Worm (Caenorhabditis elegans) whole organism, L4/young adult: ENCODE data around the gene F11A5.15.

Source experiments
- W03F9.2 ChIP-seq: fragments of 150-350 bp; optimal IDR thresholded peaks from 2 replicates; lab custom pipeline; 2014; ENCODE audit warnings: missing biosample characterization, missing genetic modification characterization
- dao-5 ChIP-seq: sonication (generic microtip); optimal IDR thresholded peaks from 2 replicates; lab custom pipeline; 2016; ENCODE audit warnings: missing genotype, missing genetic modification characterization, moderate library complexity, missing compliant biosample characterization
- him-1 ChIP-seq: sonication (generic microtip); optimal IDR thresholded peaks from 2 replicates; lab custom pipeline; 2016; ENCODE audit warnings: missing genotype, missing genetic modification reagents, missing genetic modification characterization, missing compliant biosample characterization

Gene F11A5.15

ce11 chrV:16229896-16230295 is 11.5 kb upstream of the F11A5.15 start, which contains the start of the genes F21H7.2 and F21H7.12:
Gene F21H7.2 (minus strand): TSS chrV:16229996.
Gene F21H7.12 (plus strand): TSS chrV:16230165.
- no peak for TF ChIP-seq W03F9.2 (tag; lab: Kevin White, UChicago)
- no peak for TF ChIP-seq dao-5 (tag; lab: Kevin White, UChicago)
- no peak for TF ChIP-seq him-1 (tag; lab: Kevin White, UChicago)

DNA sequence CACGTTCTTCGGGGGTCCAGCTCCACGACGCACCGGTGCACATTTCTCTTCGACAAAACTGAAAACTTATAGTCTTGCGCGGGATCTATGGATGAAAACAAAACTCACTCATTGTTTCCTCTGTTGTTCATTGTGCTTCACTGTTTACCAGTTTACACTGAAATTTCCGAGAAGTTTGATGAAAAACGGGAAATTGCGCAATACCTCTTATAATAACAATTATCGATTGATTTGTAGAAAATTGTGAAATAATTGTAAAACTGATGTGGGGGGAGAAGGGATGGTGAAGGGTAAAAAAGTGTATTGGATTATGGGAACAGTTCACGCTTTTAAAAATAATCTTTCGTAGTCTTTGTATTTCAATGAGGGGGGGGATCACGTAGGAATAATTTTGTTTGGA is 11.0 kb upstream of the F11A5.15 start:
- TF ChIP-seq him-1 (tag; lab: Kevin White, UChicago) (no peak), dao-5 (tag; lab: Kevin White, UChicago) (no peak), W03F9.2 (tag; lab: Kevin White, UChicago) (no peak)

ce11 chrV:16226581-16226980 is 8.2 kb upstream of the F11A5.15 start, which contains the start of gene F11A5.13:
Gene F11A5.13 (minus strand): TSS chrV:16226681.
- TF ChIP-seq dao-5 (tag; lab: Kevin White, UChicago): no peak
- no peak for TF ChIP-seq W03F9.2 (tag; lab: Kevin White, UChicago)
- no peak for TF ChIP-seq him-1 (tag; lab: Kevin White, UChicago)

DNA sequence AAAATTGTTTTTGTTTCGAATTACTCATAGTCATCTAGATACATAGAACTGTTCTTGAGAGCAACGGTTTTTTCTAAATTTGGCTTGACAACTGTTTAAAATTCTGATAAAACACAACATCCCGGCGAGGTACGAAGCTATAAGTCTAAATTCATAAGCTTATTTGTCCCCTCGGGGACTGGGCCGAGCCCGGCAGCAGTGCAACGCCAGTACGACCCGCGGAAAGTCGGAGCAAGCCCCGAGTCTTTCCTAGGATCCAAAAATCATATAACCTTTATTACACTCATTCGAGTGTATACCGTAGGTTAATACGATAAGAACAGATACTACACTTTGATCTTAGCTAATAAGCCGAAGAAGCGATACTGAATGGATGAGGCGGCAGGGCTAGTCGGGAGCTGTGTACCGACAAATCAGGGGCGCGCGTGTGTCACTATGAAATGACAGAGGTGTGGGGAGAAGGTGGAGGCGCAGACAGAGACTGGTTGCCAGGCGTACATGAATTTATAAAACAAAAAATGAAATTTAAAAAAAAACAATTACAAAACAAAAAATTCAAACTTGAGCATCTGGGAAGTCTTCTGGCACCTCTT is 7.2 kb upstream of the F11A5.15 start:
- no peak for TF ChIP-seq dao-5 (tag; lab: Kevin White, UChicago)
- no peak for TF ChIP-seq W03F9.2 (tag; lab: Kevin White, UChicago)
- no peak for TF ChIP-seq him-1 (tag; lab: Kevin White, UChicago)

DNA sequence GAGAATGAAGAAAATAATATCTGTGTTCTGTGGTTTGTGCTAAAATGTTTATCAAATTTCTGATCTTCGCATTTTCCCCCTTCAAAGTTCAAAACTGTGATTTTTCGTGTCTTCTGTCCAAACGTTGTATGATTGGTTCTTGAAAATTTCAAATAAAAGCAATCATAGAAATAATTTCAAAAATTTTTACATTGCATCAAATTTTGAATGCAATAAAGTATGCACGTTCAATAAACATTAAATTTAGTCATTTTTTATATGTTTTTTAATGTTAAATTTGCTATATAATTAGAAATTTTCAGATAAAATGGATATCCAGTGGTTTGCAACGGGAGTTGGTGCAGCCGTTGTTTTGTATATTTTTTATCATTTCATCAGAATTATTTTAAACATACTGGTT is 5.6 kb upstream of the F11A5.15 start, which contains the start of gene stdh-2:
stdh-2 (plus strand) TSS at position 301 of the 400 bp plus-strand sequence.
- no peak for TF ChIP-seq him-1 (tag; lab: Kevin White, UChicago)
- no peak for TF ChIP-seq dao-5 (tag; lab: Kevin White, UChicago)
- TF ChIP-seq W03F9.2 (tag; lab: Kevin White, UChicago): no peak

- no peak for TF ChIP-seq dao-5 (tag; lab: Kevin White, UChicago)
- TF ChIP-seq W03F9.2 (tag; lab: Kevin White, UChicago): no peak
Measured at ce11 chrV:16220020-16220419, 1.6 kb upstream of the F11A5.15 start.

DNA sequence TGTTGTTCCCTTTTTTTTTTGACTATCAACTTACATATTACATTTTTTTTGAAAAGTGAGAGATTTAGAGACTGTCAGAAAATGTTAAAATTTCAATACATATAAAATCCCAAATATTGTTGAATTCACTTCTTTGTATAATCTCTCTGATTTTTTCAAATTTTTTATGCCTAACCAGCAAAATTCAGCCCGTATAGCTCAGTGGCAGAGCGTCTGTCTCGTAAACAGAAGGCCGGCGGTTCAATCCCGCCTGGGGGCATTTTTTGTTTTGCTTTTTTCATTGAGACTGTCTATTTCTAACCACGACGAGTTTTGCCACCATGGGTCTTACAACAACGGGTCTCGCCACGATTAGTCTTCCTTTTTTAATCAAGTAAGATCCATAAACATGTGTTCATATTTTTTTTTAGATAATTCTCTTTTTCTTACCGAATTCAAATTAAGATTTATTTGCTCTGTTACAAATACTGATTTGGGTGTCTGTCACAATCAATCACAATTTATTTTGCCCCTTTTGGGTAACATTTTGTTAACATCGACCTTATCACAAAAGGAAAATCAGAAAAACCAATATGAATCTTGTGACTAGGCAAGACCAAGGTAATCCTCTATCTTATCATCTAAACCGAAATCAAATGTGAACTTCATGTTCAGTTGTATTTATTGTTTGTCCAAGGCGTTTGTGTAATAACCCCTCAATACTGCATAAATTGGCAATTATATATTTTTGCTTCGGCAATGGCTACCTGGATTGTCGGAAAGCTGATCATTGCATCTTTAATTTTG is 743 bp upstream of the F11A5.15 start, which contains the start of gene glc-1:
glc-1 (plus strand) TSS at position 663 of the 786 bp plus-strand sequence.
- no peak for TF ChIP-seq him-1 (tag; lab: Kevin White, UChicago)
- no peak for TF ChIP-seq W03F9.2 (tag; lab: Kevin White, UChicago)
- TF ChIP-seq dao-5 (tag; lab: Kevin White, UChicago): no peak

DNA sequence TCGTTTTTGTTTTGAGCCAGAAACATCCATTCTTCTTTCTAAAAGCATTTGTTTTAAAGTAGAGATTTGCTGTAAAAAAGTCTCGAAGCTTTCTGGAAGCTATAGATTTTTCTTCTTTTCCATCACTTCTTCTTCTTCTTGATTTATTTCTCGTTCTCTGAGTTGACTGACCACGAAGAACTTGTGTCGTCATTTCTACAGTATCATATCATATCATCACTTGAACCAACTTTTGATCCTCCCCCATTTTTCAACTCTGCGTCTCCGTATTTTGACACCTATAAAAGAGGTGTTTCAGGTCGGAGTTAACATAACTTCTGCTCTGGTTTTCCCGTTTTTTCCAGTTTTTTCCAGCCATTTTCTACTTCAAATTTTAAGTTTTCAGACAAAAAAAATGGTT is 3.9 kb downstream of the F11A5.15 start, which contains the start of gene F11A5.9:
F11A5.9 (plus strand) TSS at position 386 of the 400 bp plus-strand sequence.
- TF ChIP-seq him-1 (tag; lab: Kevin White, UChicago) (no peak), dao-5 (tag; lab: Kevin White, UChicago) (no peak), W03F9.2 (tag; lab: Kevin White, UChicago) (no peak)

DNA sequence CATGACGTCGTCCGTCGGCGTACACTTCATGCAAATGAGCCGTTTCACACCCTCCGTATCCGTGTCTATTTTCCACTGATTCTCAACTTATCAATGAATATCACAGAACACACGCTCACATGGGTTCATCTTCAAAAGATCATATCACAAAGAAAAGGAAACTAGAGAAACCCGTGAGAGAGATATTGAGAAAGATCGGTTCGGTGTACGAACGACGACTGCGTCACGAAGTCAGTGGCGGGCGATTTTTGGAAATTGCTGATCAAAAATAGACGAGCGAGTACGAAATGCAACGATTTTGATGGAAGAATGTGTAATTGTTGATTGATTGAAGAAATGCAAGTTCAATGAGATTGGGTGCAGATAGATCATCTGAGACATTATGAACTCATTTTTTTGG is 5.1 kb downstream of the F11A5.15 start:
- no peak for TF ChIP-seq W03F9.2 (tag; lab: Kevin White, UChicago)
- no peak for TF ChIP-seq him-1 (tag; lab: Kevin White, UChicago)
- TF ChIP-seq dao-5 (tag; lab: Kevin White, UChicago): no peak

- TF ChIP-seq dao-5 (tag; lab: Kevin White, UChicago): no peak
- TF ChIP-seq W03F9.2 (tag; lab: Kevin White, UChicago): no peak
- no peak for TF ChIP-seq him-1 (tag; lab: Kevin White, UChicago)
Measured at ce11 chrV:16211713-16212112, 6.7 kb downstream of the F11A5.15 start.

DNA sequence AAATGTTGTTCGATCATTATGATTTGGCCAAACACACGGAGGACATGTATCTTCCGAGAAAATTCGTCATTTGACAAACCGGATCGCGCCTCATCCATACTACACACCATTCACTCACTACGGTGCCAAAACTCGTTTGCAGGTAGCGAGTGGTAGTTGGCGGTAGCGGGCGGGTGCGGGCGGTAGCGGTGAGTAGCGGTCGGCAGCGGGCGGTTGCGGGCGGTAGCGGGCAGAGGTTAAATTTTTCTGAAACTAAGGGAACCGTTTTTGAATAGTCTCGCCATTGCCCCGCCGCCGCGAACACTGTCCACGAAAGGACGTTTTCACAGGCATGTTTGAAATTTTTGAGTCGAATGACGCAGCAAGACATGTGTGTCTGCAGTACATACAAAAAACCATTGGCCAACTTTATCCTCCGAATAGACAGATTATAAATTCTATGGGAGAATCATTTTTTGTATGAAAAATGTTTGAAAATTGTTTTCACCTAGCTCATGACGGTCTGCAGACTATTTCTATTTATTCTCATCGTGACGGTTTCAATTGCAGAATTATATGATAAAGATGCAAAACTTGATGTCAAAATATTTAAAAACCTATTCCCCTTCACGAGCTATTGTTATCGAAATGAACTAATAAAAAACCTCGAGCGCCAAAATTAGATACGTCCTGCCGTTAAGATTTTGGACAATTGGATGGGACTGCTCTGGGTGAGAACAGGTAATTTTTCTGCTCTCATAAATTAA is 8.0 kb downstream of the F11A5.15 start, which contains the start of gene F11A5.16:
F11A5.16 (plus strand) TSS at position 696 of the 746 bp plus-strand sequence.
- no peak for TF ChIP-seq W03F9.2 (tag; lab: Kevin White, UChicago)
- no peak for TF ChIP-seq him-1 (tag; lab: Kevin White, UChicago)
- TF ChIP-seq dao-5 (tag; lab: Kevin White, UChicago): no peak

ce11 chrV:16209837-16210236 is 8.6 kb downstream of the F11A5.15 start, which contains the start of gene oac-15:
Gene oac-15 (minus strand): TSS chrV:16209937.
- no peak for TF ChIP-seq dao-5 (tag; lab: Kevin White, UChicago)
- no peak for TF ChIP-seq W03F9.2 (tag; lab: Kevin White, UChicago)
- TF ChIP-seq him-1 (tag; lab: Kevin White, UChicago): no peak
